Fruit fly (Drosophila melanogaster) whole organism, embryonic: ENCODE results near the gene stumps.
A peak's percentile ranks its signal among the peaks of the same experiment; 100 is the strongest.

Source experiments
- Abd-B ChIP-seq: fragments of 200-800 bp; sonication (Bioruptor generic); optimal IDR thresholded peaks from 2 replicates; lab custom pipeline; 2018; ENCODE audit warnings: missing biosample characterization, mild to moderate bottlenecking, missing genetic modification characterization, moderate library complexity
- Awh ChIP-seq: fragments of 200-800 bp; sonication (Bioruptor generic); IDR thresholded peaks from 2 replicates; pipeline ENCODE4, ENCODE4 v1.3.6; 2022; ENCODE audit warnings: missing biosample characterization, missing genetic modification characterization
- CG11247 ChIP-seq: fragments of 200-800 bp; sonication (Bioruptor generic); IDR thresholded peaks from 2 replicates; pipeline ENCODE4 v1.3.6; 2022; ENCODE audit warnings: missing biosample characterization, missing genetic modification characterization
- CG14710 ChIP-seq: fragments of 200-800 bp; sonication (Bioruptor generic); optimal IDR thresholded peaks from 3 replicates; lab custom pipeline; 2019; ENCODE audit warnings: missing biosample characterization, mild to moderate bottlenecking, missing genetic modification characterization, moderate library complexity
- CG14860 ChIP-seq: fragments of 200-800 bp; sonication (Bioruptor generic); IDR thresholded peaks from 3 replicates; pipeline ENCODE4 v1.3.6; 2022; ENCODE audit warnings: missing biosample characterization, missing genetic modification characterization; ENCODE audit not compliant: partially characterized antibody
- CG15073 ChIP-seq: fragments of 200-800 bp; sonication (Bioruptor generic); optimal IDR thresholded peaks from 2 replicates; lab custom pipeline; 2016; ENCODE audit warnings: missing biosample characterization, missing genetic modification characterization
- CG15479 ChIP-seq: fragments of 200-800 bp; sonication (Bioruptor generic); optimal IDR thresholded peaks from 3 replicates; lab custom pipeline; 2019; ENCODE audit warnings: missing biosample characterization, mild to moderate bottlenecking, missing genetic modification characterization, moderate library complexity
- CG15514 ChIP-seq: fragments of 200-800 bp; sonication (Bioruptor generic); optimal IDR thresholded peaks from 3 replicates; lab custom pipeline; 2017; ENCODE audit warnings: missing biosample characterization, missing genetic modification characterization, mild to moderate bottlenecking, moderate library complexity, missing genetic modification reagents
- CG1647 ChIP-seq: fragments of 200-800 bp; sonication (Bioruptor generic); optimal IDR thresholded peaks from 3 replicates; lab custom pipeline; 2016; ENCODE audit warnings: missing biosample characterization, missing genetic modification characterization
- CG16813 ChIP-seq: fragments of 200-800 bp; sonication (Bioruptor generic); IDR thresholded peaks from 3 replicates; pipeline ENCODE4 v1.3.6; 2022; ENCODE audit warnings: missing biosample characterization, missing genetic modification characterization; ENCODE audit not compliant: partially characterized antibody
- CG17361 ChIP-seq: fragments of 200-800 bp; sonication (Bioruptor generic); IDR thresholded peaks from 3 replicates; pipeline ENCODE4 v1.3.6; 2022; ENCODE audit warnings: missing biosample characterization, missing genetic modification characterization
- CG17912 ChIP-seq: fragments of 200-800 bp; sonication (Bioruptor generic); optimal IDR thresholded peaks from 2 replicates; lab custom pipeline; 2018; ENCODE audit warnings: missing biosample characterization, mild to moderate bottlenecking, missing genetic modification characterization
- CG18619 ChIP-seq: fragments of 200-800 bp; sonication (Bioruptor generic); optimal IDR thresholded peaks from 3 replicates; lab custom pipeline; 2017; ENCODE audit warnings: missing biosample characterization, mild to moderate bottlenecking, missing genetic modification characterization
- CG2116 ChIP-seq: fragments of 200-800 bp; sonication (Bioruptor generic); optimal IDR thresholded peaks from 3 replicates; lab custom pipeline; 2018; ENCODE audit warnings: missing biosample characterization, mild to moderate bottlenecking, missing genetic modification characterization
- CG34376 ChIP-seq: fragments of 200-800 bp; sonication (Bioruptor generic); optimal IDR thresholded peaks from 2 replicates; lab custom pipeline; 2018; ENCODE audit warnings: missing biosample characterization, mild to moderate bottlenecking, missing genetic modification characterization
- CG3838 ChIP-seq: fragments of 200-800 bp; sonication (Bioruptor generic); optimal IDR thresholded peaks from 3 replicates; lab custom pipeline; 2016; ENCODE audit warnings: missing biosample characterization, missing genetic modification characterization
- CG4282 ChIP-seq: fragments of 200-800 bp; sonication (Bioruptor generic); optimal IDR thresholded peaks from 2 replicates; lab custom pipeline; 2016; ENCODE audit warnings: missing biosample characterization, missing genetic modification characterization
- CG7839 ChIP-seq: fragments of 200-800 bp; sonication (Bioruptor generic); optimal IDR thresholded peaks from 3 replicates; lab custom pipeline; 2018; ENCODE audit warnings: missing biosample characterization, mild to moderate bottlenecking, missing genetic modification characterization, moderate library complexity
- CG7987 ChIP-seq: fragments of 200-800 bp; sonication (Bioruptor generic); optimal IDR thresholded peaks from 2 replicates; lab custom pipeline; 2018; ENCODE audit warnings: missing biosample characterization, mild to moderate bottlenecking, missing genetic modification characterization, moderate library complexity
- CG8388 ChIP-seq: fragments of 200-800 bp; sonication (Bioruptor generic); optimal IDR thresholded peaks from 2 replicates; lab custom pipeline; 2019; ENCODE audit warnings: missing biosample characterization, mild to moderate bottlenecking, missing genetic modification characterization, moderate library complexity
- CG8924 ChIP-seq: fragments of 200-800 bp; optimal IDR thresholded peaks from 3 replicates; lab custom pipeline; 2019; ENCODE audit warnings: missing biosample characterization, mild to moderate bottlenecking, missing genetic modification characterization, moderate library complexity
- CG8944 ChIP-seq: fragments of 200-800 bp; sonication (Bioruptor generic); optimal IDR thresholded peaks from 3 replicates; lab custom pipeline; 2016; ENCODE audit warnings: missing biosample characterization, missing genetic modification characterization
- CG9437 ChIP-seq: fragments of 200-800 bp; sonication (Bioruptor generic); optimal IDR thresholded peaks from 2 replicates; lab custom pipeline; 2018; ENCODE audit warnings: missing biosample characterization, mild to moderate bottlenecking, missing genetic modification characterization
- CG9817 ChIP-seq: fragments of 200-800 bp; sonication (Bioruptor generic); optimal IDR thresholded peaks from 2 replicates; lab custom pipeline; 2018; ENCODE audit warnings: missing biosample characterization, mild to moderate bottlenecking, missing genetic modification characterization, moderate library complexity
- CG9932 ChIP-seq: fragments of 200-800 bp; sonication (Bioruptor generic); IDR thresholded peaks from 2 replicates; pipeline ENCODE4 v1.3.6; 2022; ENCODE audit warnings: missing biosample characterization, missing genetic modification characterization
- CrebB ChIP-seq: fragments of 200-800 bp; sonication (Bioruptor generic); optimal IDR thresholded peaks from 3 replicates; lab custom pipeline; 2018; ENCODE audit warnings: missing biosample characterization, mild to moderate bottlenecking, missing genetic modification characterization
- Dref ChIP-seq: fragments of 200-800 bp; sonication (Bioruptor generic); IDR thresholded peaks from 2 replicates; pipeline ENCODE4 v1.3.6; 2022; ENCODE audit warnings: missing biosample characterization, missing genetic modification characterization
- Elba2 ChIP-seq: fragments of 200-800 bp; sonication (Bioruptor generic); optimal IDR thresholded peaks from 3 replicates; lab custom pipeline; 2016; ENCODE audit warnings: missing biosample characterization, missing genetic modification characterization
- HLH3B ChIP-seq: fragments of 200-800 bp; sonication (Bioruptor generic); IDR thresholded peaks from 2 replicates; pipeline ENCODE4 v1.3.6; 2022; ENCODE audit warnings: missing biosample characterization, missing genetic modification characterization
- HLH54F ChIP-seq: fragments of 200-800 bp; sonication (Bioruptor generic); optimal IDR thresholded peaks from 3 replicates; lab custom pipeline; 2016; ENCODE audit warnings: missing biosample characterization, missing genetic modification characterization
- Max ChIP-seq: fragments of 200-800 bp; sonication (Bioruptor generic); optimal IDR thresholded peaks from 2 replicates; lab custom pipeline; 2016; ENCODE audit warnings: missing biosample characterization, mild to moderate bottlenecking, missing genetic modification characterization
- Neu2 ChIP-seq: fragments of 200-800 bp; sonication (Bioruptor generic); optimal IDR thresholded peaks from 3 replicates; lab custom pipeline; 2016; ENCODE audit warnings: missing biosample characterization, missing genetic modification characterization, borderline replicate concordance
- Oaz ChIP-seq: fragments of 200-800 bp; sonication (Bioruptor generic); IDR thresholded peaks from 2 replicates; pipeline ENCODE4 v1.3.6; 2022; ENCODE audit warnings: missing biosample characterization, missing genetic modification characterization
- Oli ChIP-seq: fragments of 200-800 bp; sonication (Bioruptor generic); optimal IDR thresholded peaks from 2 replicates; lab custom pipeline; 2018; ENCODE audit warnings: missing biosample characterization, mild to moderate bottlenecking, missing genetic modification characterization, moderate library complexity
- Sry-δ ChIP-seq: fragments of 200-800 bp; sonication (Bioruptor generic); optimal IDR thresholded peaks from 2 replicates; lab custom pipeline; 2016; ENCODE audit warnings: missing biosample characterization, missing genetic modification characterization
- Trl ChIP-seq, 3 experiments: fragments of >200 bp in 2 of 3; fragments of 200-800 bp in 1 of 3; sonication (Bioruptor generic) in 1 of 3; optimal IDR thresholded peaks; 2 replicates in 1 of 3; 3 replicates in 2 of 3; lab custom pipeline; 2016 to 2017; ENCODE audit warnings: missing biosample characterization in 1 of 3, missing genetic modification characterization in 1 of 3
- Xrp1 ChIP-seq: fragments of 200-800 bp; sonication (Bioruptor generic); IDR thresholded peaks from 2 replicates; pipeline ENCODE4 v1.3.6; 2022; ENCODE audit warnings: missing biosample characterization, missing genetic modification characterization
- cas ChIP-seq: fragments of 200-800 bp; sonication (Bioruptor generic); IDR thresholded peaks from 2 replicates; pipeline ENCODE4 v1.3.6; 2022; ENCODE audit warnings: missing biosample characterization, missing genetic modification characterization
- caup ChIP-seq: fragments of 200-800 bp; sonication (Bioruptor generic); optimal IDR thresholded peaks from 3 replicates; lab custom pipeline; 2017; ENCODE audit warnings: missing biosample characterization, mild to moderate bottlenecking, missing genetic modification characterization, moderate library complexity; ENCODE audit not compliant: severe bottlenecking
- disco-r ChIP-seq: fragments of 200-800 bp; sonication (Bioruptor generic); optimal IDR thresholded peaks from 2 replicates; lab custom pipeline; 2016; ENCODE audit warnings: missing biosample characterization, missing genetic modification characterization
- ftz-f1 ChIP-seq: fragments of 200-800 bp; sonication (Bioruptor generic); optimal IDR thresholded peaks from 2 replicates; lab custom pipeline; 2016; ENCODE audit warnings: missing biosample characterization, missing genetic modification characterization
- gem ChIP-seq: fragments of 200-800 bp; sonication (Bioruptor generic); optimal IDR thresholded peaks from 2 replicates; lab custom pipeline; 2019; ENCODE audit warnings: missing biosample characterization, mild to moderate bottlenecking, missing genetic modification characterization, moderate library complexity
- grau ChIP-seq: fragments of 200-800 bp; optimal IDR thresholded peaks from 3 replicates; lab custom pipeline; 2019; ENCODE audit warnings: missing biosample characterization, mild to moderate bottlenecking, missing genetic modification characterization, moderate library complexity
- h ChIP-seq: fragments of >200 bp; optimal IDR thresholded peaks from 2 replicates; lab custom pipeline; 2017
- insv ChIP-seq, 2 experiments: fragments of 200-800 bp; sonication (Bioruptor generic); optimal IDR thresholded peaks; 3 replicates each; lab custom pipeline; 2016 to 2018; ENCODE audit warnings: missing biosample characterization in 2 of 2, missing genetic modification characterization in 2 of 2
- jigr1 ChIP-seq: fragments of 200-800 bp; sonication (Bioruptor generic); IDR thresholded peaks from 3 replicates; pipeline ENCODE4 v1.3.6; 2022; ENCODE audit warnings: missing biosample characterization, missing genetic modification characterization
- nom ChIP-seq: fragments of 200-800 bp; sonication (Bioruptor generic); optimal IDR thresholded peaks from 2 replicates; lab custom pipeline; 2017; ENCODE audit warnings: missing biosample characterization, missing genetic modification characterization, mild to moderate bottlenecking, moderate library complexity, missing genetic modification reagents
- run ChIP-seq: fragments of 200-800 bp; sonication (Bioruptor generic); optimal IDR thresholded peaks from 3 replicates; lab custom pipeline; 2018; ENCODE audit warnings: missing biosample characterization, mild to moderate bottlenecking, missing genetic modification characterization
- sima ChIP-seq: fragments of 200-800 bp; sonication (Bioruptor generic); optimal IDR thresholded peaks from 2 replicates; lab custom pipeline; 2016; ENCODE audit warnings: missing biosample characterization, missing genetic modification characterization

Gene stumps

DNA sequence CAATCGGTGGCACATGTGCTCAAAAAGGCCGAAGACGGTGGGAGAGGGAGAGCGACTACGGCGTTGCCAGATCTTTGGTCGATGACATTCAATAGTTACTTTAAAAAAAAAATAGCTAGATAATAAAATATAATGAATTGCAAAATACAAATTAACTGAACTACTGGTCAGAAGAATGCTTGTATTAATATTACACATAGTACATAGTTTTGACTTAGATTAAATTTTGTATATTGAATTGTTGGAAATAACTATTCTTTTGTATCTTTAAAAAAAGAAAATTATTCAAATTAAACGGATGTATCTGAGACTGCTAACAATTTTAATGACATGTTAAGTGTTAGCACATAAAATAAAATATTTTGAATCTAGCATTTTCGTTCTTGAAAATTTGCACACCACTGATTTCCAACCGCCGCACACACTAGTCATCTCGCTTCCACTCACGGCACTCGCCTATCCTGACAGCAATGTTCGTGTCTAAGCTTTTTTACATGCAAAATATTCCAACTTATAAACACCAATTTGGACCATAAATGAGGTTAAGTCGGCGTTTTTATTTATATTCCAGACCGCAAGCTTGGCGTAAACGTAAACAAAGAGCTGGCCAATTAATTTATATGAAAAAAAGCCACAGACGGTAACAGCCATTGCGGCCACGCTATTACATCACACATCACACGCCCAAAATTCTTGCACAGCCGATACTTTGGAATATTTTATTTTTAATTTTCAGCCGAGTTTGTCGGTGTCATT lies 1.9 kb upstream of the stumps start (continued):
- TF ChIP-seq CG17361 = peak; percentile 90
- TF ChIP-seq HLH54F (GFP tag; lab: Kevin White, UChicago) = peak; percentile 52
- TF ChIP-seq CG8924 (tag; lab: Kevin White, UChicago) = peak; percentile 82
- no peak for TF ChIP-seq Oaz (GFP tag; lab: Robert Waterston, UW)
- TF ChIP-seq Neu2 = no peak
- peak; percentile 57 for TF ChIP-seq HLH3B
- peak; percentile 66 for TF ChIP-seq CG9817
- no peak for TF ChIP-seq h (lab: Kevin White, UChicago)
- peak; percentile 90 for TF ChIP-seq gem (tag; lab: Kevin White, UChicago)
- TF ChIP-seq jigr1 = no peak
- peak; percentile 81 for TF ChIP-seq CG7839 (tag; lab: Kevin White, UChicago)
- peak; percentile 37 to 49 for TF ChIP-seq Trl (optimal IDR thresholded peaks at IDR 0.05; lab: Kevin White, UChicago)
- no peak for TF ChIP-seq Trl (GFP tag; optimal IDR thresholded peaks at IDR 0.05; lab: Kevin White, UChicago)
- TF ChIP-seq Oli (tag; lab: Kevin White, UChicago) = peak; percentile 75
- TF ChIP-seq cas (GFP tag; lab: Robert Waterston, UW) = no peak
- TF ChIP-seq CG9932 (GFP tag; lab: Robert Waterston, UW) = peak; percentile 80
- TF ChIP-seq CG15514 (GFP tag; lab: Kevin White, UChicago) = peak; percentile 46
- TF ChIP-seq Xrp1 = peak; percentile 71
- peak; percentile 65 for TF ChIP-seq caup (GFP tag; lab: Kevin White, UChicago)
- peak; percentile 35 for TF ChIP-seq CG8944 (GFP tag; lab: Kevin White, UChicago)
- peak; percentile 31 for TF ChIP-seq Sry-δ (GFP tag; lab: Kevin White, UChicago)
- no peak for TF ChIP-seq Awh
- TF ChIP-seq grau (tag; lab: Kevin White, UChicago) = peak; percentile 81
- peak; percentile 23 for TF ChIP-seq CG3838 (GFP tag; lab: Kevin White, UChicago)
- peak; percentile 77 for TF ChIP-seq Abd-B (GFP tag; lab: Kevin White, UChicago)
- TF ChIP-seq CG4282 (GFP tag; lab: Kevin White, UChicago) = peak; percentile 11
- peak; percentile 75 for TF ChIP-seq CG8388
- no peak for TF ChIP-seq CrebB (tag; lab: Kevin White, UChicago)
- TF ChIP-seq CG7987 = no peak
- no peak for TF ChIP-seq CG16813 (GFP tag; lab: Robert Waterston, UW)
- TF ChIP-seq nom = peak; percentile 13
- no peak for TF ChIP-seq ftz-f1 (GFP tag; lab: Kevin White, UChicago)
- TF ChIP-seq CG14710 = peak; percentile 84
- TF ChIP-seq run (tag; lab: Kevin White, UChicago) = no peak
- TF ChIP-seq CG1647 (GFP tag; lab: Kevin White, UChicago) = no peak
- no peak for TF ChIP-seq insv (GFP tag; optimal IDR thresholded peaks at IDR 0.05; lab: Kevin White, UChicago)
- TF ChIP-seq sima = no peak
- peak; percentile 53; the same call in 1 of the 2 replicates for TF ChIP-seq CG11247 (GFP tag; lab: Robert Waterston, UW)
- no peak for TF ChIP-seq CG14860 (GFP tag; lab: Robert Waterston, UW)
- peak; percentile 70 for TF ChIP-seq CG18619 (GFP tag; lab: Kevin White, UChicago)
- peak; percentile 18 for TF ChIP-seq CG34376 (GFP tag; lab: Kevin White, UChicago)
- no peak for TF ChIP-seq CG15479 (GFP tag; lab: Kevin White, UChicago)
- no peak for TF ChIP-seq CG2116 (GFP tag; lab: Kevin White, UChicago)
- TF ChIP-seq Dref = no peak
- TF ChIP-seq CG15073 (GFP tag; lab: Kevin White, UChicago) = no peak
- peak; percentile 32 for TF ChIP-seq disco-r (GFP tag; lab: Kevin White, UChicago)
- no peak for TF ChIP-seq CG17912
- peak; percentile 10 for TF ChIP-seq Elba2 (GFP tag; lab: Kevin White, UChicago)
- peak; percentile 29 for TF ChIP-seq Max
- TF ChIP-seq CG9437 (GFP tag; lab: Kevin White, UChicago) = peak; percentile 73
